Fruit fly (Drosophila melanogaster) whole organism, wandering third instar larva: ENCODE results near the gene tal-3A.
A peak's percentile ranks its signal among the peaks of the same experiment; 100 is the strongest.

Source experiments
- Abd-B ChIP-seq: fragments of >200 bp; optimal IDR thresholded peaks from 2 replicates; lab custom pipeline; 2017; ENCODE audit warnings: missing biosample characterization, missing genetic modification characterization
- CG32264 ChIP-seq: fragments of 200-800 bp; sonication (Bioruptor generic); optimal IDR thresholded peaks from 2 replicates; lab custom pipeline; 2016; ENCODE audit warnings: missing biosample characterization, missing genetic modification characterization
- CG9705 ChIP-seq: fragments of 200-800 bp; sonication (Bioruptor generic); optimal IDR thresholded peaks from 2 replicates; lab custom pipeline; 2018; ENCODE audit warnings: missing biosample characterization, mild to moderate bottlenecking, missing genetic modification characterization
- CrebA ChIP-seq: fragments of 200-800 bp; sonication (Bioruptor generic); optimal IDR thresholded peaks from 2 replicates; lab custom pipeline; 2016; ENCODE audit warnings: missing biosample characterization, mild to moderate bottlenecking, missing genetic modification characterization, borderline replicate concordance
- Dfd ChIP-seq: fragments of >200 bp; optimal IDR thresholded peaks from 2 replicates; lab custom pipeline; 2017; ENCODE audit warnings: missing biosample characterization, missing genetic modification characterization
- Dif ChIP-seq: fragments of 200-275, 200-300 bp; sonication (Bioruptor generic); optimal IDR thresholded peaks from 2 replicates; lab custom pipeline; 2018; ENCODE audit warnings: missing biosample characterization, missing genetic modification characterization; ENCODE audit not compliant: partially characterized antibody
- GATAd ChIP-seq: sonication (Bioruptor generic); optimal IDR thresholded peaks from 2 replicates; lab custom pipeline; 2016; ENCODE audit warnings: missing biosample characterization, missing genetic modification characterization
- HLH106 ChIP-seq: fragments of 200-800 bp; optimal IDR thresholded peaks from 3 replicates; lab custom pipeline; 2019; ENCODE audit warnings: missing biosample characterization, mild to moderate bottlenecking, missing genetic modification characterization, moderate library complexity
- Hnf4 ChIP-seq: fragments of 200-800 bp; sonication (Bioruptor generic); optimal IDR thresholded peaks from 2 replicates; lab custom pipeline; 2016; ENCODE audit warnings: missing biosample characterization, mild to moderate bottlenecking, missing genetic modification characterization
- Hr78 ChIP-seq: fragments of >200 bp; optimal IDR thresholded peaks from 2 replicates; lab custom pipeline; 2017; ENCODE audit warnings: missing biosample characterization, missing genetic modification characterization
- Jra ChIP-seq: sonication (Bioruptor generic); optimal IDR thresholded peaks from 2 replicates; lab custom pipeline; 2016; ENCODE audit warnings: missing biosample characterization, missing genetic modification characterization
- Mio ChIP-seq: sonication (Bioruptor generic); optimal IDR thresholded peaks from 2 replicates; lab custom pipeline; 2016; ENCODE audit warnings: missing biosample characterization, missing genetic modification characterization
- Myc ChIP-seq: fragments of >200 bp; optimal IDR thresholded peaks from 2 replicates; lab custom pipeline; 2017
- N ChIP-seq: fragments of >200 bp; optimal IDR thresholded peaks from 2 replicates; lab custom pipeline; 2018; ENCODE audit warnings: missing biosample characterization, missing external identifiers, missing genetic modification characterization
- OdsH ChIP-seq: fragments of 200-800 bp; sonication (Bioruptor generic); optimal IDR thresholded peaks from 2 replicates; lab custom pipeline; 2016; ENCODE audit warnings: missing biosample characterization, mild to moderate bottlenecking, missing genetic modification characterization
- Rel ChIP-seq, 2 experiments: fragments of 200-800 bp; sonication (Bioruptor generic) in 1 of 2; optimal IDR thresholded peaks; 2 replicates in 1 of 2; 3 replicates in 1 of 2; lab custom pipeline; 2016 to 2019; ENCODE audit warnings: mild to moderate bottlenecking in 2 of 2, missing biosample characterization in 2 of 2, missing genetic modification characterization in 2 of 2, moderate library complexity in 1 of 2
- Sp1 ChIP-seq: fragments of 200-800 bp; sonication (Bioruptor generic); optimal IDR thresholded peaks from 3 replicates; lab custom pipeline; 2019; ENCODE audit warnings: missing biosample characterization, mild to moderate bottlenecking, missing genetic modification characterization, moderate library complexity
- Vsx2 ChIP-seq: fragments of 200-300, 225-300 bp; sonication (Bioruptor generic); optimal IDR thresholded peaks from 2 replicates; lab custom pipeline; 2018; ENCODE audit warnings: missing biosample characterization, missing genetic modification characterization; ENCODE audit not compliant: partially characterized antibody
- br ChIP-seq: fragments of 200-800 bp; sonication (Bioruptor generic); optimal IDR thresholded peaks from 2 replicates; lab custom pipeline; 2016; ENCODE audit warnings: missing biosample characterization, missing genetic modification characterization
- brk ChIP-seq: fragments of 200-800 bp; sonication (Bioruptor generic); optimal IDR thresholded peaks from 2 replicates; lab custom pipeline; 2016; ENCODE audit warnings: missing biosample characterization, mild to moderate bottlenecking, missing genetic modification characterization
- dl ChIP-seq, 2 experiments: fragments of 175-275, 200-275 bp in 1 of 2; fragments of 200-275 bp in 1 of 2; sonication (Bioruptor generic); optimal IDR thresholded peaks; lab custom pipeline; 2018; ENCODE audit warnings: mild to moderate bottlenecking in 2 of 2, missing biosample characterization in 2 of 2, missing genetic modification characterization in 2 of 2, moderate library complexity in 2 of 2; ENCODE audit not compliant: partially characterized antibody in 2 of 2, insufficient read depth in 1 of 2
- dmrt93B ChIP-seq: fragments of 200-800 bp; sonication (Bioruptor generic); optimal IDR thresholded peaks from 2 replicates; lab custom pipeline; 2018; ENCODE audit warnings: missing biosample characterization, mild to moderate bottlenecking, missing genetic modification characterization
- dsf ChIP-seq: sonication (Bioruptor generic); optimal IDR thresholded peaks from 2 replicates; lab custom pipeline; 2016; ENCODE audit warnings: missing biosample characterization, missing genetic modification characterization, borderline replicate concordance
- ey ChIP-seq: fragments of 200-800 bp; sonication (Bioruptor generic); optimal IDR thresholded peaks from 2 replicates; lab custom pipeline; 2016; ENCODE audit warnings: missing biosample characterization, missing genetic modification characterization
- foxo ChIP-seq, 2 experiments: fragments of 200-800 bp; sonication (Bioruptor generic); optimal IDR thresholded peaks; 2 replicates in 1 of 2; 3 replicates in 1 of 2; lab custom pipeline; 2016 to 2017; ENCODE audit warnings: missing biosample characterization in 2 of 2, missing genetic modification characterization in 2 of 2
- fru ChIP-seq: fragments of 200-800 bp; sonication (Bioruptor generic); optimal IDR thresholded peaks from 3 replicates; lab custom pipeline; 2016; ENCODE audit warnings: missing biosample characterization, mild to moderate bottlenecking, missing genetic modification characterization
- h ChIP-seq: fragments of 200-800 bp; sonication (Bioruptor generic); optimal IDR thresholded peaks from 3 replicates; lab custom pipeline; 2016; ENCODE audit warnings: missing biosample characterization, mild to moderate bottlenecking, missing genetic modification characterization
- jim ChIP-seq: fragments of 175-275, 200-325 bp; sonication (Bioruptor generic); optimal IDR thresholded peaks from 2 replicates; lab custom pipeline; 2016; ENCODE audit warnings: missing biosample characterization, mild to moderate bottlenecking, missing genetic modification characterization
- lola ChIP-seq: fragments of >200 bp; optimal IDR thresholded peaks from 2 replicates; lab custom pipeline; 2017; ENCODE audit warnings: missing biosample characterization, missing genetic modification characterization
- pan ChIP-seq: fragments of >200 bp; optimal IDR thresholded peaks from 2 replicates; lab custom pipeline; 2017
- psq ChIP-seq: fragments of 200-800 bp; sonication (Bioruptor generic); optimal IDR thresholded peaks from 3 replicates; lab custom pipeline; 2017; ENCODE audit warnings: missing biosample characterization, mild to moderate bottlenecking, missing genetic modification characterization, moderate library complexity
- rgr ChIP-seq: fragments of 200-800 bp; sonication (Bioruptor generic); optimal IDR thresholded peaks from 3 replicates; lab custom pipeline; 2016; ENCODE audit warnings: missing biosample characterization, mild to moderate bottlenecking, missing genetic modification characterization
- sage ChIP-seq: fragments of 200-800 bp; sonication (Bioruptor generic); optimal IDR thresholded peaks from 2 replicates; lab custom pipeline; 2016; ENCODE audit warnings: missing biosample characterization, mild to moderate bottlenecking, missing genetic modification characterization
- tai ChIP-seq: sonication (Bioruptor generic); optimal IDR thresholded peaks from 2 replicates; lab custom pipeline; 2016; ENCODE audit warnings: missing biosample characterization, missing genetic modification characterization
- usp ChIP-seq: fragments of >200 bp; optimal IDR thresholded peaks from 2 replicates; lab custom pipeline; 2017; ENCODE audit warnings: missing biosample characterization, missing genetic modification characterization
- woc ChIP-seq: sonication (Bioruptor generic); optimal IDR thresholded peaks from 2 replicates; lab custom pipeline; 2016; ENCODE audit warnings: missing biosample characterization, mild to moderate bottlenecking, missing genetic modification characterization

The tal-3A gene

dm6 chr3R:13845250-13845699 is 32.4 kb downstream of the tal-3A start:
- TF ChIP-seq Myc: no peak
- TF ChIP-seq brk: peak; percentile 52
- TF ChIP-seq h (GFP tag; lab: Kevin White, UChicago): peak; percentile 51
- TF ChIP-seq Dfd (GFP tag; lab: Kevin White, UChicago): no peak
- peak; percentile 77 for TF ChIP-seq Sp1 (GFP tag; lab: Kevin White, UChicago)
- TF ChIP-seq Vsx2 (GFP tag; lab: Kevin White, UChicago): no peak
- TF ChIP-seq dmrt93B (GFP tag; lab: Kevin White, UChicago): peak; percentile 4
- TF ChIP-seq fru (GFP tag; lab: Kevin White, UChicago): peak; percentile 12
- TF ChIP-seq CrebA (GFP tag; lab: Kevin White, UChicago): no peak
- TF ChIP-seq ey (GFP tag; lab: Kevin White, UChicago): peak; percentile 20
- TF ChIP-seq rgr (GFP tag; lab: Kevin White, UChicago): peak; percentile 64
- TF ChIP-seq woc (GFP tag; lab: Kevin White, UChicago): no peak
- no peak for TF ChIP-seq usp
- peak; percentile 31 for TF ChIP-seq br
- no peak for TF ChIP-seq CG9705 (GFP tag; lab: Kevin White, UChicago)
- TF ChIP-seq HLH106 (tag; lab: Kevin White, UChicago): peak; percentile 60
- peak in 1 of 2 experiments; percentile 69 for TF ChIP-seq foxo (GFP tag; optimal IDR thresholded peaks at IDR 0.05; lab: Kevin White, UChicago)
- peak; percentile 32 for TF ChIP-seq Hnf4 (GFP tag; lab: Kevin White, UChicago)
- no peak for TF ChIP-seq lola (GFP tag; lab: Kevin White, UChicago)
- TF ChIP-seq psq (GFP tag; lab: Kevin White, UChicago): peak; percentile 58
- peak; percentile 37 for TF ChIP-seq sage
- TF ChIP-seq OdsH (GFP tag; lab: Kevin White, UChicago): peak; percentile 62
- TF ChIP-seq jim (GFP tag; lab: Kevin White, UChicago): no peak

- TF ChIP-seq CG9705 (GFP tag; lab: Kevin White, UChicago) (no peak), ey (GFP tag; lab: Kevin White, UChicago) (peak; percentile 43), woc (GFP tag; lab: Kevin White, UChicago) (peak; percentile 49), rgr (GFP tag; lab: Kevin White, UChicago) (peak; percentile 27), foxo (GFP tag; optimal IDR thresholded peaks at IDR 0.05; lab: Kevin White, UChicago) (peak in 1 of 2 experiments; percentile 39), Hnf4 (GFP tag; lab: Kevin White, UChicago) (peak; percentile 11), CG32264 (GFP tag; lab: Kevin White, UChicago) (no peak), Sp1 (GFP tag; lab: Kevin White, UChicago) (peak; percentile 40), psq (GFP tag; lab: Kevin White, UChicago) (peak; percentile 23), h (GFP tag; lab: Kevin White, UChicago) (peak; percentile 57), HLH106 (tag; lab: Kevin White, UChicago) (peak; percentile 27), Abd-B (no peak), fru (GFP tag; lab: Kevin White, UChicago) (peak; percentile 35), OdsH (GFP tag; lab: Kevin White, UChicago) (peak; percentile 49), br (peak; percentile 26)
These were observed 33.0 kb downstream of the tal-3A start for dm6 chr3R:13845926-13846325.

- TF ChIP-seq Dif (no peak), foxo (GFP tag; optimal IDR thresholded peaks at IDR 0.05; lab: Kevin White, UChicago) (peak in 1 of 2 experiments; percentile 3)
These were observed 34.4 kb downstream of the tal-3A start for dm6 chr3R:13847289-13847688.

- TF ChIP-seq ey (GFP tag; lab: Kevin White, UChicago): no peak
- TF ChIP-seq N (GFP tag; lab: Kevin White, UChicago): no peak
- TF ChIP-seq dmrt93B (GFP tag; lab: Kevin White, UChicago): no peak
- no peak for TF ChIP-seq woc (GFP tag; lab: Kevin White, UChicago)
These were observed 35.4 kb downstream of the tal-3A start for dm6 chr3R:13848272-13848671.

- TF ChIP-seq woc (GFP tag; lab: Kevin White, UChicago): peak; percentile 74
- TF ChIP-seq Jra (GFP tag; lab: Kevin White, UChicago): peak; percentile 67
- no peak for TF ChIP-seq Myc
- TF ChIP-seq N (GFP tag; lab: Kevin White, UChicago): no peak
- TF ChIP-seq pan (lab: Kevin White, UChicago): no peak
- TF ChIP-seq Sp1 (GFP tag; lab: Kevin White, UChicago): peak; percentile 92
- TF ChIP-seq h (GFP tag; lab: Kevin White, UChicago): peak; percentile 91
- TF ChIP-seq lola (GFP tag; lab: Kevin White, UChicago): no peak
- peak; percentile 80 for TF ChIP-seq psq (GFP tag; lab: Kevin White, UChicago)
- no peak for TF ChIP-seq Mio (GFP tag; lab: Kevin White, UChicago)
- no peak for TF ChIP-seq Rel (GFP tag; optimal IDR thresholded peaks at IDR 0.05; lab: Kevin White, UChicago)
- peak; percentile 67 for TF ChIP-seq Rel (tag; optimal IDR thresholded peaks at IDR 0.05; lab: Kevin White, UChicago)
- no peak for TF ChIP-seq jim (GFP tag; lab: Kevin White, UChicago)
- TF ChIP-seq rgr (GFP tag; lab: Kevin White, UChicago): peak; percentile 86
- no peak for TF ChIP-seq Hr78 (GFP tag; lab: Kevin White, UChicago)
- TF ChIP-seq OdsH (GFP tag; lab: Kevin White, UChicago): peak; percentile 92
- TF ChIP-seq GATAd (GFP tag; lab: Kevin White, UChicago): no peak
- TF ChIP-seq tai (GFP tag; lab: Kevin White, UChicago): peak; percentile 67
- peak; percentile 68 for TF ChIP-seq dmrt93B (GFP tag; lab: Kevin White, UChicago)
- no peak for TF ChIP-seq CG32264 (GFP tag; lab: Kevin White, UChicago)
- TF ChIP-seq dsf (GFP tag; lab: Kevin White, UChicago): peak; percentile 66
- TF ChIP-seq fru (GFP tag; lab: Kevin White, UChicago): peak; percentile 86
- TF ChIP-seq Dfd (GFP tag; lab: Kevin White, UChicago): no peak
- TF ChIP-seq brk: peak; percentile 93
- no peak for TF ChIP-seq CrebA (GFP tag; lab: Kevin White, UChicago)
- TF ChIP-seq dl (GFP tag; optimal IDR thresholded peaks at IDR 0.05; lab: Kevin White, UChicago; ENCODE audit: insufficient read depth in 1 of 2, partially characterized antibody in 2 of 2): no peak
- TF ChIP-seq Vsx2 (GFP tag; lab: Kevin White, UChicago): no peak
- TF ChIP-seq usp: no peak
- TF ChIP-seq CG9705 (GFP tag; lab: Kevin White, UChicago): peak; percentile 74
These were observed 36.4 kb downstream of the tal-3A start for dm6 chr3R:13849327-13849726.
